Worm (Caenorhabditis elegans): ENCODE results near the gene scav-3.

DNA sequence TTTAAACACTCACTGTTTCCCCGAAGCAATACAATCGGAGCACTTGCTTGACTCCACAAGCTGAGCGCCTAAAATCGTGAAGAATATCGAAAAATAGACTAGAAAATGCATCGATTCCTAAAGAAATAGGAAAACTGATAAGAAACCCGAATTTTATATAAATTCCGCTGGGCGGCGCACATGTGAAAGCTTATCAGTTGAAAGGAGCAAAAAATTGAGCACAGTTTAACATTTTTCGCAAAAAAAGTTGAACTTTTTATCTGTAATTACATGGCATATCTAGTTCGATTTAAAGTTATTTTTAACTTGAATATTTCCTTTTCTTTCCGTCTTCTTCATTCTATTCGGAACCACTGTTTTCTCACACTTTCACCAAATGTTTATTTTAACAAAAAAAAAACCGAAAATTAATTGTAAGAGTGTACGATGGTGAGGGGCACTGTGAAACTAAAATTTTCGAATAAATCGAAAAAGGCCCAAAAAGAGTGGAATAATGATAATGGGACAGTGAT is 10.6 kb downstream of the scav-3 start, which contains the start of gene Y49E10.18:
- TF ChIP-seq gmeb-2 (tag; optimal IDR thresholded peaks at IDR 0.05), result no peak
- TF ChIP-seq mec-3 (tag; optimal IDR thresholded peaks at IDR 0.05; ENCODE audit: borderline replicate concordance), result no peak
- TF ChIP-seq pat-9 (tag; optimal IDR thresholded peaks at IDR 0.05), result no peak
- TF ChIP-seq fkh-6 (tag; optimal IDR thresholded peaks at IDR 0.05), result no peak
- no peak for TF ChIP-seq sox-2 (GFP tag; IDR thresholded peaks at IDR 0.05)
- no peak for TF ChIP-seq dmd-4 (tag; optimal IDR thresholded peaks at IDR 0.05; ENCODE audit: borderline replicate concordance)
- TF ChIP-seq ceh-48 (tag; optimal IDR thresholded peaks at IDR 0.05), result no peak
- TF ChIP-seq elt-2 (tag; optimal IDR thresholded peaks at IDR 0.05), result no peak
- no peak for TF ChIP-seq ref-2 (tag; optimal IDR thresholded peaks at IDR 0.05)
- no peak for TF ChIP-seq pag-3 (tag; optimal IDR thresholded peaks at IDR 0.05; ENCODE audit: borderline replicate concordance)
- no peak for TF ChIP-seq ceh-2 (tag; optimal IDR thresholded peaks at IDR 0.05)
